Fruit fly (Drosophila melanogaster): ENCODE data around the gene Gbeta13F.

The Gbeta13F gene

dm6 chrX:15893732-15894264, 33.9 kb downstream of the Gbeta13F start:
- TF ChIP-seq sv (GFP tag; optimal IDR thresholded peaks at IDR 0.05) (no peak), Sp1 (GFP tag; optimal IDR thresholded peaks at IDR 0.05) (no peak), CG9705 (GFP tag; optimal IDR thresholded peaks at IDR 0.05) (no peak), Dif (GFP tag; optimal IDR thresholded peaks at IDR 0.05; ENCODE audit: partially characterized antibody) (no peak), jim (GFP tag; optimal IDR thresholded peaks at IDR 0.05) (no peak), Myc (optimal IDR thresholded peaks at IDR 0.05) (no peak), rgr (GFP tag; optimal IDR thresholded peaks at IDR 0.05) (no peak), HLH106 (tag; optimal IDR thresholded peaks at IDR 0.05) (no peak), CG32264 (GFP tag; optimal IDR thresholded peaks at IDR 0.05) (no peak), Vsx2 (GFP tag; optimal IDR thresholded peaks at IDR 0.05; ENCODE audit: partially characterized antibody) (no peak), dmrt93B (GFP tag; optimal IDR thresholded peaks at IDR 0.05) (no peak), brk (GFP tag; optimal IDR thresholded peaks at IDR 0.05) (no peak), woc (GFP tag; optimal IDR thresholded peaks at IDR 0.05) (no peak), usp (GFP tag; optimal IDR thresholded peaks at IDR 0.05) (no peak), OdsH (GFP tag; optimal IDR thresholded peaks at IDR 0.05) (no peak), fru (GFP tag; optimal IDR thresholded peaks at IDR 0.05) (no peak), GATAd (GFP tag; optimal IDR thresholded peaks at IDR 0.05) (no peak), h (GFP tag; optimal IDR thresholded peaks at IDR 0.05) (no peak), CrebA (GFP tag; optimal IDR thresholded peaks at IDR 0.05; ENCODE audit: borderline replicate concordance) (no peak)

dm6 chrX:15909564-15910284, 49.8 kb downstream of the Gbeta13F start, which contains the start of gene CycD:
Gene CycD (minus strand): TSS chrX:15909676.
- TF ChIP-seq dl (GFP tag; optimal IDR thresholded peaks at IDR 0.05; ENCODE audit: insufficient read depth in 1 of 2, partially characterized antibody in 2 of 2) (peak; percentile 49 to 75), pan (optimal IDR thresholded peaks at IDR 0.05) (no peak), Vsx2 (GFP tag; optimal IDR thresholded peaks at IDR 0.05; ENCODE audit: partially characterized antibody) (peak; percentile 98), foxo (GFP tag; optimal IDR thresholded peaks at IDR 0.05) (no peak), Dif (GFP tag; optimal IDR thresholded peaks at IDR 0.05; ENCODE audit: partially characterized antibody) (peak; percentile 97), N (GFP tag; optimal IDR thresholded peaks at IDR 0.05) (peak; percentile 97), woc (GFP tag; optimal IDR thresholded peaks at IDR 0.05) (peak; percentile 41)

DNA sequence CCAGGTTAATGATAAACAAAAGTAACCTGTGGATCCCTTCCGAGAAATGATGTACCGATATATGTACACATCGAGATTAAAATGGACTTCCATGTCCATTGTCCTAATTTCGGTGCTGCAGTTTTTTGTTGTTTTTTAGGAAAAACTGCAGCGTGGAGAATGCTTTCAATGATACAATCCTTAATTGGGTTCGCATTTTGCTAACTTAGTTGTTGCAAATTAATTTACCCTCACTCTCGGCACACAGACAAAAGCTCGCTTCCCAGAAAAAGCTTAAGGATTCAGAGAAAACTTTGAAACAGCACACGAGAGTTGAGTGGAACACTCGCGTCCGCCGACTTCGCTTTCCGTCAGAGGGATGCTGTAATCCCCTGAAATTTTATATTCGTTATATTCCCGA, 50.7 kb downstream of the Gbeta13F start, which contains the start of gene Lrp4:
Gene Lrp4 (plus strand): TSS at position 301 of the 400 bp plus-strand sequence.
- TF ChIP-seq Hr78 (GFP tag; optimal IDR thresholded peaks at IDR 0.05) (no peak), pan (optimal IDR thresholded peaks at IDR 0.05) (no peak), Hnf4 (GFP tag; optimal IDR thresholded peaks at IDR 0.05) (no peak), usp (GFP tag; optimal IDR thresholded peaks at IDR 0.05) (no peak), dl (GFP tag; optimal IDR thresholded peaks at IDR 0.05; ENCODE audit: insufficient read depth in 1 of 2, partially characterized antibody in 2 of 2) (no peak), psq (GFP tag; optimal IDR thresholded peaks at IDR 0.05) (no peak), sv (GFP tag; optimal IDR thresholded peaks at IDR 0.05) (no peak), Myc (optimal IDR thresholded peaks at IDR 0.05) (no peak), Mio (GFP tag; optimal IDR thresholded peaks at IDR 0.05) (no peak), Hr83 (GFP tag; optimal IDR thresholded peaks at IDR 0.05; ENCODE audit: poor library complexity, severe bottlenecking) (no peak), dsf (GFP tag; optimal IDR thresholded peaks at IDR 0.05; ENCODE audit: borderline replicate concordance) (no peak), OdsH (GFP tag; optimal IDR thresholded peaks at IDR 0.05) (no peak), h (GFP tag; optimal IDR thresholded peaks at IDR 0.05) (no peak)

All from whole organism, wandering third instar larva.